Worm (Caenorhabditis elegans) whole organism, young adult: ENCODE data around the gene C37H5.14.

Source experiments
- B0019.2 ChIP-seq: fragments of 200-800 bp; sonication (Bioruptor generic); conservative IDR thresholded peaks from 2 replicates; pipeline ENCODE4 v1.3.6; 2022; ENCODE audit warnings: missing genetic modification reagents, missing genetic modification characterization, missing compliant biosample characterization
- B0035.1 ChIP-seq: sonication (generic microtip); optimal IDR thresholded peaks from 2 replicates; lab custom pipeline; 2016; ENCODE audit warnings: missing genetic modification characterization, mild to moderate bottlenecking, missing compliant biosample characterization, missing genotype, missing genetic modification reagents
- B0336.3 ChIP-seq: fragments of 200-800 bp; sonication (Bioruptor generic); IDR thresholded peaks from 2 replicates; pipeline ENCODE4 v1.3.6; 2022; ENCODE audit warnings: missing genetic modification characterization, missing compliant biosample characterization
- F23B12.7 ChIP-seq: sonication (generic microtip); optimal IDR thresholded peaks from 2 replicates; lab custom pipeline; 2017; ENCODE audit warnings: missing genetic modification characterization, mild to moderate bottlenecking, missing compliant biosample characterization, antibody characterized with exemption, moderate library complexity; ENCODE audit not compliant: insufficient read depth
- K11D2.4 ChIP-seq: fragments of 200-800 bp; sonication (Bioruptor generic); IDR thresholded peaks from 2 replicates; pipeline ENCODE4 v1.3.6; 2022; ENCODE audit warnings: missing genetic modification reagents, missing genetic modification characterization, missing compliant biosample characterization
- T07F8.4 ChIP-seq: sonication (generic microtip); optimal IDR thresholded peaks from 2 replicates; lab custom pipeline; 2016; ENCODE audit warnings: mild to moderate bottlenecking, missing genetic modification characterization, moderate library complexity, missing compliant biosample characterization
- Y95B8A.8 ChIP-seq: fragments of 200-800 bp; sonication (Bioruptor generic); IDR thresholded peaks from 2 replicates; pipeline ENCODE4 v1.3.6; 2022; ENCODE audit warnings: missing genetic modification reagents, missing genetic modification characterization, missing compliant biosample characterization
- ZK185.1 ChIP-seq: sonication (generic microtip); optimal IDR thresholded peaks from 2 replicates; lab custom pipeline; 2016; ENCODE audit warnings: mild to moderate bottlenecking, missing genetic modification characterization, missing compliant biosample characterization; ENCODE audit not compliant: poor library complexity, severe bottlenecking
- ama-1 ChIP-seq, 3 experiments: fragments of 150-350 bp in 1 of 3; sonication (generic microtip) in 2 of 3; optimal IDR thresholded peaks; 2 replicates each; lab custom pipeline; 2014 to 2018; ENCODE audit warnings: missing biosample characterization in 2 of 3, missing genetic modification characterization in 2 of 3, missing genetic modification reagents in 2 of 3
- atf-7 ChIP-seq: sonication (generic microtip); optimal IDR thresholded peaks from 2 replicates; lab custom pipeline; 2017; ENCODE audit warnings: mild to moderate bottlenecking, missing genetic modification characterization, missing compliant biosample characterization
- attf-3 ChIP-seq: fragments of 200-800 bp; sonication (Bioruptor generic); conservative IDR thresholded peaks from 2 replicates; pipeline ENCODE4 v1.3.6; 2022; ENCODE audit warnings: missing genetic modification reagents, missing genetic modification characterization, missing compliant biosample characterization
- bed-2 ChIP-seq: fragments of 200-800 bp; sonication (Bioruptor generic); IDR thresholded peaks from 2 replicates; pipeline ENCODE4 v1.3.6; 2022; ENCODE audit warnings: missing genetic modification reagents, missing genetic modification characterization, missing compliant biosample characterization
- ceh-27 ChIP-seq: fragments of 200-800 bp; sonication (Bioruptor generic); optimal IDR thresholded peaks from 2 replicates; lab custom pipeline; 2018; ENCODE audit warnings: mild to moderate bottlenecking, missing genetic modification characterization, moderate library complexity, missing compliant biosample characterization
- ceh-58 ChIP-seq: fragments of 200-800 bp; sonication (Bioruptor generic); IDR thresholded peaks from 2 replicates; pipeline ENCODE4 v1.3.6; 2022; ENCODE audit warnings: missing genetic modification characterization, missing compliant biosample characterization
- ceh-91 ChIP-seq: fragments of 200-800 bp; sonication (Bioruptor generic); IDR thresholded peaks from 2 replicates; pipeline ENCODE4 v1.3.6; 2022; ENCODE audit warnings: missing genetic modification reagents, missing genetic modification characterization, missing compliant biosample characterization
- ekl-4 ChIP-seq: fragments of 200-800 bp; sonication (Bioruptor generic); IDR thresholded peaks from 2 replicates; pipeline ENCODE4 v1.3.6; 2022; ENCODE audit warnings: missing genetic modification reagents, missing genetic modification characterization, missing compliant biosample characterization
- fkh-3 ChIP-seq: sonication (generic microtip); optimal IDR thresholded peaks from 2 replicates; lab custom pipeline; 2016; ENCODE audit warnings: mild to moderate bottlenecking, missing genetic modification characterization, missing compliant biosample characterization
- hmg-20 ChIP-seq: fragments of 200-800 bp; sonication (Bioruptor generic); IDR thresholded peaks from 2 replicates; pipeline ENCODE4 v1.3.6; 2022; ENCODE audit warnings: missing genetic modification reagents, missing genetic modification characterization, missing compliant biosample characterization
- hsf-1 ChIP-seq: fragments of 200-800 bp; sonication (Bioruptor generic); IDR thresholded peaks from 2 replicates; pipeline ENCODE4 v1.3.6; 2022; ENCODE audit warnings: missing genetic modification reagents, missing genetic modification characterization, missing compliant biosample characterization
- let-526 ChIP-seq: fragments of 200-800 bp; sonication (Bioruptor generic); IDR thresholded peaks from 2 replicates; pipeline ENCODE4 v1.3.6; 2022; ENCODE audit warnings: missing genetic modification reagents, missing genetic modification characterization, missing compliant biosample characterization
- lin-26 ChIP-seq: fragments of 200-800 bp; sonication (Bioruptor generic); IDR thresholded peaks from 2 replicates; pipeline ENCODE4 v1.3.6; 2022; ENCODE audit warnings: missing genetic modification reagents, missing genetic modification characterization, missing compliant biosample characterization
- lin-54 ChIP-seq: fragments of 200-800 bp; sonication (Bioruptor generic); optimal IDR thresholded peaks from 2 replicates; lab custom pipeline; 2018; ENCODE audit warnings: mild to moderate bottlenecking, missing genetic modification characterization, missing compliant biosample characterization
- lsl-1 ChIP-seq: fragments of 200-800 bp; sonication (Bioruptor generic); optimal IDR thresholded peaks from 2 replicates; lab custom pipeline; 2018; ENCODE audit warnings: mild to moderate bottlenecking, missing genetic modification characterization, moderate library complexity, missing compliant biosample characterization
- madf-6 ChIP-seq: fragments of 200-800 bp; sonication (Bioruptor generic); IDR thresholded peaks from 2 replicates; pipeline ENCODE4 v1.3.6; 2022; ENCODE audit warnings: missing genetic modification reagents, missing genetic modification characterization, missing compliant biosample characterization
- mes-4 ChIP-seq: sonication (generic microtip); optimal IDR thresholded peaks from 2 replicates; lab custom pipeline; 2016; ENCODE audit warnings: missing genotype, missing genetic modification characterization, missing compliant biosample characterization
- mxl-1 ChIP-seq: sonication (generic microtip); optimal IDR thresholded peaks from 2 replicates; lab custom pipeline; 2016; ENCODE audit warnings: missing genetic modification characterization, missing compliant biosample characterization
- rcor-1 ChIP-seq: fragments of 200-800 bp; sonication (Bioruptor generic); IDR thresholded peaks from 2 replicates; pipeline ENCODE4 v1.3.6; 2022; ENCODE audit warnings: missing genetic modification reagents, missing genetic modification characterization, missing compliant biosample characterization
- sdz-38 ChIP-seq: sonication (generic microtip); optimal IDR thresholded peaks from 2 replicates; lab custom pipeline; 2016; ENCODE audit warnings: missing genotype, missing genetic modification characterization, missing compliant biosample characterization
- snpc-1.3 ChIP-seq: sonication (generic microtip); optimal IDR thresholded peaks from 2 replicates; lab custom pipeline; 2017; ENCODE audit warnings: missing genetic modification characterization, mild to moderate bottlenecking, missing compliant biosample characterization, antibody characterized with exemption, moderate library complexity, missing genotype, missing genetic modification reagents; ENCODE audit not compliant: insufficient read depth
- xnd-1 ChIP-seq: sonication (generic microtip); optimal IDR thresholded peaks from 2 replicates; lab custom pipeline; 2016; ENCODE audit warnings: missing genotype, missing genetic modification reagents, missing genetic modification characterization, missing compliant biosample characterization
- ztf-22 ChIP-seq: fragments of 200-800 bp; sonication (Bioruptor generic); optimal IDR thresholded peaks from 2 replicates; lab custom pipeline; 2018; ENCODE audit warnings: mild to moderate bottlenecking, missing genetic modification characterization, moderate library complexity, missing compliant biosample characterization

Gene C37H5.14

DNA sequence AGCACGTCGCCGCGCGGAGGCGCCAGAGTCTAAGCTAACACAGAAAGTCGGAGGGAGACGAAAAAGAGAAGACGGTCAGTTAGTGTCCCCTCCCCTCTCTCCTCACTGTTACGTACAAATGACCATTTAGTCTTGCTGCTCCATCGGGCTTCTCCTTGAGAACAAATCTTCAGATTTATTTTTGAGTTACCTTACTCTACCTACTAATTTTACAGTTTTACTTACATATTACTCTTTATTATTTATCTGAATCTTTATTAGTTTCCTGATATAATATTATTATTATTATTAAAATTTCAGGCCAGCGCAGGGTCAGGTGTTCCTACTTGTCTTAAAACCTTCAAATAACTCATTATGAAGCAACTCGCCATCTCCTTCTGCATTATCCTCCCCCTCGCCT is 33.4 kb downstream of the C37H5.14 start, which contains the start of gene R02F11.1:
R02F11.1 (plus strand) TSS at position 301 of the 400 bp plus-strand sequence.
- TF ChIP-seq hmg-20 (GFP tag; lab: Robert Waterston, UW) (no peak), ZK185.1 (tag; lab: Kevin White, UChicago) (no peak), hsf-1 (GFP tag; lab: Robert Waterston, UW) (0 out of 2 replicates have a peak, but pooled peaks have one; percentile 22), ama-1 (optimal IDR thresholded peaks at IDR 0.05; lab: Kevin White, UChicago) (no peak), ama-1 (GFP tag; optimal IDR thresholded peaks at IDR 0.05; lab: Kevin White, UChicago) (no peak)

DNA sequence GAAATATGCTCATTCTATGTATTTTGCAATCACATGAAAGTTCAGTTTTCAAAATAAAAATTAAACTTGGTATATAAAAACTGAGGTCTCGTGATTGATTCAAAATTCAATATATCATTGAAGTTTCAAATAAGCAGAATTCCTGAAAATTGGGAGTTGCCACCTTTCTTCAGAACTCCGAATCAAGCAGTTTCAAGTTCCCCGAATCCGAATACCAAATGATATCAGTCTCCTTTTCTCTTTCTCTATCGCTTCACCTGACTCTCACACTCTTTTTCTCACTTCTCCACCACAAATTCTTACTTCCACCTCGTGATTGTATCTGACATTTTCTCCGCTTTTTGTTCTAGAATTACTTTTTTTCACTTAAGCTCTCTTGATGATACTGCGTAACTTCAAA is 39.9 kb downstream of the C37H5.14 start, which contains the start of gene R02F11.2:
R02F11.2 (plus strand) TSS at position 292 of the 400 bp plus-strand sequence.
- TF ChIP-seq mxl-1 (tag; lab: Kevin White, UChicago) = no peak
- no peak for TF ChIP-seq snpc-1.3 (tag; lab: Kevin White, UChicago)
- TF ChIP-seq sdz-38 (tag; lab: Kevin White, UChicago) = no peak
- no peak for TF ChIP-seq B0035.1 (tag; lab: Kevin White, UChicago)
- TF ChIP-seq bed-2 (GFP tag; lab: Robert Waterston, UW) = no peak
- TF ChIP-seq ama-1 (optimal IDR thresholded peaks at IDR 0.05; lab: Kevin White, UChicago) = no peak
- TF ChIP-seq ama-1 (GFP tag; optimal IDR thresholded peaks at IDR 0.05; lab: Kevin White, UChicago) = no peak
- TF ChIP-seq ceh-91 (GFP tag; lab: Robert Waterston, UW) = no peak
- TF ChIP-seq mes-4 = no peak
- TF ChIP-seq ztf-22 (GFP tag; lab: Kevin White, UChicago) = no peak
- no peak for TF ChIP-seq lin-26 (GFP tag; lab: Robert Waterston, UW)
- TF ChIP-seq T07F8.4 (tag; lab: Kevin White, UChicago) = no peak
- TF ChIP-seq ekl-4 (GFP tag; lab: Robert Waterston, UW) = no peak
- no peak for TF ChIP-seq K11D2.4 (GFP tag; lab: Robert Waterston, UW)
- TF ChIP-seq attf-3 = no peak
- TF ChIP-seq lsl-1 (GFP tag; lab: Kevin White, UChicago) = no peak
- TF ChIP-seq ceh-58 (GFP tag; lab: Robert Waterston, UW) = no peak
- TF ChIP-seq atf-7 (tag; lab: Kevin White, UChicago) = no peak
- no peak for TF ChIP-seq xnd-1 (tag; lab: Kevin White, UChicago)

DNA sequence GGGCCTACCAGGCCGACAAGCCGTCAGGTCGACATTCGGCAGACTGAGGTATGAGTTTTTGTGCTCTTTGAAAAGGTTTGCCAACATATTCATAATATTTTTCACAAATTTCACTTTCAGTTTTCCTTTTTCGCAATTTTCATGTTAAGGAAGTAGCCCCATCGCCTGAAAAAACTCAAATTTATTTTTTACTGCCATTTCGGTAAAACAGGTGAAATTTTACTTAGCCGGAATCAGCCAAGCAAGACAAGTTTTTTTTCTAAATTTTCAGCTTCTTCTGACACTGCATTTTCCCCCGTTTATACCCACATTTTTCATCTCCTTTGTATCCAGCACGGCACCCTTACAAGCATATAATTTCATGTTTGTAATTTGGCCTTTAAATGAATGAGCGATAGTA is 42.6 kb downstream of the C37H5.14 start, which contains the start of gene R02F11.11:
R02F11.11 (plus strand) TSS at position 301 of the 400 bp plus-strand sequence.
- no peak for TF ChIP-seq madf-6 (GFP tag; lab: Robert Waterston, UW)
- no peak for TF ChIP-seq Y95B8A.8
- no peak for TF ChIP-seq F23B12.7 (tag; lab: Kevin White, UChicago)
- TF ChIP-seq T07F8.4 (tag; lab: Kevin White, UChicago) = no peak
- TF ChIP-seq let-526 (GFP tag; lab: Robert Waterston, UW) = no peak
- TF ChIP-seq rcor-1 = no peak
- TF ChIP-seq B0336.3 (GFP tag; lab: Robert Waterston, UW) = no peak
- no peak for TF ChIP-seq xnd-1 (tag; lab: Kevin White, UChicago)
- no peak for TF ChIP-seq snpc-1.3 (tag; lab: Kevin White, UChicago)
- TF ChIP-seq fkh-3 (tag; lab: Kevin White, UChicago) = no peak
- no peak for TF ChIP-seq ceh-27 (GFP tag; lab: Kevin White, UChicago)
- no peak for TF ChIP-seq B0019.2 (GFP tag; lab: Robert Waterston, UW)
- no peak for TF ChIP-seq lin-54 (GFP tag; lab: Kevin White, UChicago)

DNA sequence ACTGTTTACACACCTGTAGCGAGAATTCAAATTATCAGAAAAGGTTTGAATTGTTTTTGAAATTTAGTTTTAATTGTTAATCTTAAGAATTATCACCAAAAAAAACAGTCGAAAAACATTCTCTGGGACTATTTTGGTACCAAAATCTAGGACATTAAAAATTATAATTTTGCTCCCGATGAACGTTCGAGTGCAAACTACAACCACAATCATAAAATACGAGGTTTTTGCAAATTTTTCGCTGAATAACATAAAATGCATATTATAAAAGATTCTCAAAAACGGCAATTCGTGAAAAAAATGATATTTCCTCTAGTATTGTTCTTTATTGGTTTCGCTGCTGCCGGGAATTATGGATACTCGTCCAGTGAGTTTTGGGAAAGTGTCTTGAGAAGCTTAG is 43.8 kb downstream of the C37H5.14 start, which contains the start of gene R02F11.12:
R02F11.12 (plus strand) TSS at position 301 of the 400 bp plus-strand sequence.
- TF ChIP-seq snpc-1.3 (tag; lab: Kevin White, UChicago) = no peak
- TF ChIP-seq madf-6 (GFP tag; lab: Robert Waterston, UW) = no peak
- no peak for TF ChIP-seq lsl-1 (GFP tag; lab: Kevin White, UChicago)
- TF ChIP-seq, all 124 proteins: peak for 0
